Worm (Caenorhabditis elegans): ENCODE data around the gene clec-254.

DNA sequence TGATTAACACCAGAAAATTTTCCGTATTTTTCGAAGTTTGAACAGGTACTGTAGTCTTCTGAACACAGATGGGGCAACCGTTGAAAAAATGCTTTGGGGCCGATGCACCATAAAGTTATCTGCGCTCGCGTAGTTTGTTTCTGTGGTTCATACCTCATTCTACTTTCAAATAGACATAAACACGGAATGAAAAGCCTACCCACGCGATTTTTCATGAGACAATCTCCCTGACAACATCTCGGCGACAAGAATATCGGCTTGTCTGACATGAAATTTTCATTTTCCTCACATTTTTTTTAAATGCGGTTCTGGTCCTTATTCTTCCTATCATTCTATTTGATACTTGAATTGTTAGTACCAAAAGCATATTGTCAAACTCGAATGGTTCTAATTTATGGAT is 18.5 kb upstream of the clec-254 start, which contains the start of gene clec-257:
- TF ChIP-seq flh-1 (GFP tag; optimal IDR thresholded peaks at IDR 0.05) (no peak), mep-1 (tag; optimal IDR thresholded peaks at IDR 0.05) (no peak), snpc-4 (tag; optimal IDR thresholded peaks at IDR 0.05) (no peak)

Measured in whole organism, mixed stage, embryonic.